Worm (Caenorhabditis elegans) whole organism, mixed stage, embryonic: ENCODE measurements around the gene R12B2.2.
A peak's percentile ranks its signal among the peaks of the same experiment; 100 is the strongest.

Experiments
- M03D4.4 ChIP-seq: sonication (generic microtip); optimal IDR thresholded peaks from 2 replicates; lab custom pipeline; 2017; ENCODE audit warnings: mild to moderate bottlenecking, missing genetic modification characterization, missing compliant biosample characterization
- bed-3 ChIP-seq: fragments of 200-800 bp; sonication (Bioruptor generic); optimal IDR thresholded peaks from 3 replicates; lab custom pipeline; 2018; ENCODE audit warnings: mild to moderate bottlenecking, missing genetic modification characterization, moderate library complexity, missing compliant biosample characterization
- blmp-1 ChIP-seq: fragments of 150-350 bp; optimal IDR thresholded peaks from 2 replicates; lab custom pipeline; 2014; ENCODE audit warnings: missing biosample characterization, missing genetic modification characterization
- ceh-39 ChIP-seq: fragments of 150-350 bp; optimal IDR thresholded peaks from 2 replicates; lab custom pipeline; 2014; ENCODE audit warnings: missing biosample characterization, missing genetic modification characterization
- ceh-43 ChIP-seq: fragments of 200-800 bp; sonication (Bioruptor generic); optimal IDR thresholded peaks from 2 replicates; lab custom pipeline; 2018; ENCODE audit warnings: mild to moderate bottlenecking, missing genetic modification characterization, moderate library complexity, missing compliant biosample characterization
- ces-1 ChIP-seq: fragments of 150-350 bp; optimal IDR thresholded peaks from 2 replicates; lab custom pipeline; 2014; ENCODE audit warnings: missing biosample characterization, missing genetic modification reagents, missing genetic modification characterization
- cnd-1 ChIP-seq: fragments of 200-800 bp; sonication (Bioruptor generic); optimal IDR thresholded peaks from 2 replicates; lab custom pipeline; 2018; ENCODE audit warnings: mild to moderate bottlenecking, missing genetic modification characterization, missing compliant biosample characterization
- drap-1 ChIP-seq: fragments of 200-800 bp; sonication (Bioruptor generic); optimal IDR thresholded peaks from 3 replicates; lab custom pipeline; 2018; ENCODE audit warnings: mild to moderate bottlenecking, missing genetic modification characterization, missing compliant biosample characterization
- elt-1 ChIP-seq: sonication (generic microtip); optimal IDR thresholded peaks from 2 replicates; lab custom pipeline; 2017; ENCODE audit warnings: missing genetic modification characterization, mild to moderate bottlenecking, missing compliant biosample characterization, antibody characterized with exemption, moderate library complexity, borderline replicate concordance; ENCODE audit not compliant: insufficient read depth
- elt-3 ChIP-seq: fragments of 150-350 bp; optimal IDR thresholded peaks from 2 replicates; lab custom pipeline; 2014; ENCODE audit warnings: missing biosample characterization, missing genetic modification characterization
- ham-2 ChIP-seq: fragments of 200-800 bp; sonication (Bioruptor generic); optimal IDR thresholded peaks from 2 replicates; lab custom pipeline; 2018; ENCODE audit warnings: mild to moderate bottlenecking, missing genetic modification characterization, missing compliant biosample characterization
- hlh-1 ChIP-seq: fragments of 150-350 bp; optimal IDR thresholded peaks from 2 replicates; lab custom pipeline; 2014; ENCODE audit warnings: missing biosample characterization, missing genetic modification reagents, missing genetic modification characterization
- lin-13 ChIP-seq: fragments of 150-350 bp; optimal IDR thresholded peaks from 2 replicates; lab custom pipeline; 2014; ENCODE audit warnings: missing biosample characterization, missing genetic modification characterization
- lin-32 ChIP-seq: fragments of 200-800 bp; sonication (Bioruptor generic); optimal IDR thresholded peaks from 2 replicates; lab custom pipeline; 2018; ENCODE audit warnings: mild to moderate bottlenecking, missing genetic modification characterization, missing compliant biosample characterization
- lsy-2 ChIP-seq: fragments of 150-350 bp; optimal IDR thresholded peaks from 2 replicates; lab custom pipeline; 2014; ENCODE audit warnings: missing biosample characterization, missing genetic modification characterization
- mep-1 ChIP-seq: fragments of 150-350 bp; optimal IDR thresholded peaks from 2 replicates; lab custom pipeline; 2017; ENCODE audit warnings: missing biosample characterization, missing genetic modification reagents, missing genetic modification characterization, inconsistent platforms
- nhr-12 ChIP-seq: fragments of 150-350 bp; optimal IDR thresholded peaks from 2 replicates; lab custom pipeline; 2014; ENCODE audit warnings: missing biosample characterization, missing genetic modification characterization
- nhr-2 ChIP-seq: fragments of 150-350 bp; optimal IDR thresholded peaks from 2 replicates; lab custom pipeline; 2014; ENCODE audit warnings: missing biosample characterization, missing genetic modification characterization
- nhr-237 ChIP-seq: fragments of 150-350 bp; optimal IDR thresholded peaks from 2 replicates; lab custom pipeline; 2014; ENCODE audit warnings: missing biosample characterization, missing genetic modification characterization
- nhr-28 ChIP-seq: fragments of 150-350 bp; optimal IDR thresholded peaks from 2 replicates; lab custom pipeline; 2014; ENCODE audit warnings: missing biosample characterization, missing genetic modification characterization
- nhr-76 ChIP-seq: sonication (generic microtip); optimal IDR thresholded peaks from 2 replicates; lab custom pipeline; 2017; ENCODE audit warnings: missing biosample characterization, missing genetic modification characterization
- pha-4 ChIP-seq: fragments of 150-350 bp; optimal IDR thresholded peaks from 2 replicates; lab custom pipeline; 2018; ENCODE audit warnings: missing biosample characterization, missing genetic modification reagents, missing genetic modification characterization
- sem-2 ChIP-seq: fragments of 200-800 bp; sonication (Bioruptor generic); optimal IDR thresholded peaks from 2 replicates; lab custom pipeline; 2018; ENCODE audit warnings: mild to moderate bottlenecking, missing genetic modification characterization, missing compliant biosample characterization
- snpc-4 ChIP-seq: fragments of 150-350 bp; optimal IDR thresholded peaks from 2 replicates; lab custom pipeline; 2014; ENCODE audit warnings: missing biosample characterization, missing genetic modification characterization
- sptf-1 ChIP-seq: sonication (generic microtip); optimal IDR thresholded peaks from 2 replicates; lab custom pipeline; 2017; ENCODE audit warnings: mild to moderate bottlenecking, missing genetic modification characterization, moderate library complexity, missing compliant biosample characterization
- unc-120 ChIP-seq: sonication (generic microtip); optimal IDR thresholded peaks from 2 replicates; lab custom pipeline; 2017; ENCODE audit warnings: missing genetic modification characterization, missing compliant biosample characterization; ENCODE audit not compliant: poor library complexity, severe bottlenecking
- unc-62 ChIP-seq: fragments of 150-350 bp; optimal IDR thresholded peaks from 2 replicates; lab custom pipeline; 2014; ENCODE audit warnings: missing biosample characterization, missing genetic modification reagents, missing genetic modification characterization
- zip-8 ChIP-seq: fragments of 150-350 bp; optimal IDR thresholded peaks from 2 replicates; lab custom pipeline; 2014; ENCODE audit warnings: missing biosample characterization, missing genetic modification characterization
- ztf-11 ChIP-seq: fragments of 150-350 bp; optimal IDR thresholded peaks from 2 replicates; lab custom pipeline; 2014; ENCODE audit warnings: missing biosample characterization, missing genetic modification characterization

R12B2.2 gene

DNA sequence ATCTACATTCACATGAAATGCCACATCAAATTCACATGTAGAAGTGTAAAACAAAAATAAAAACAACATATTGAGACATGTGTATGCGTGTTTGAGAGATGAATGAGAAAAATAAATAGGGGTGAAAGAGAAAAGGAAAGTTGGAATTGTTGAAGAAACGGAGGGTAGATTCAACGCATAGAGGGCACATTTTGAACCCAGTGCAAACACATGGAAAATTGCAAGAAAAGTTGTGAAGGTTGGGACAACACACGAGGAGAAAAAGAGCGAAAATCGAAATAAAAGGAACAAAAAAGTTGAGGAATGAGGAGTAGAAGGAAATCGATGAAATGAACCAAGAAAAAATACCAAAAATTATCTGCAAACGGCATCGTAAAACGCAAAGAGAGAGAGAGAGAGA lies 32.8 kb downstream of the R12B2.2 start:
- no peak for TF ChIP-seq ztf-11 (tag; lab: Kevin White, UChicago)
- TF ChIP-seq ces-1: no peak
- no peak for TF ChIP-seq lin-13 (tag; lab: Kevin White, UChicago)
- no peak for TF ChIP-seq elt-1 (tag; lab: Kevin White, UChicago)
- no peak for TF ChIP-seq sptf-1 (tag; lab: Kevin White, UChicago)
- no peak for TF ChIP-seq ceh-39 (tag; lab: Kevin White, UChicago)
- no peak for TF ChIP-seq unc-62 (GFP tag; lab: Kevin White, UChicago)
- TF ChIP-seq drap-1: no peak
- TF ChIP-seq nhr-2: no peak
- no peak for TF ChIP-seq lin-32
- TF ChIP-seq sem-2 (GFP tag; lab: Kevin White, UChicago): no peak
- no peak for TF ChIP-seq cnd-1 (tag; lab: Kevin White, UChicago)
- no peak for TF ChIP-seq elt-3 (tag; lab: Kevin White, UChicago)
- TF ChIP-seq hlh-1 (tag; lab: Kevin White, UChicago): no peak

DNA sequence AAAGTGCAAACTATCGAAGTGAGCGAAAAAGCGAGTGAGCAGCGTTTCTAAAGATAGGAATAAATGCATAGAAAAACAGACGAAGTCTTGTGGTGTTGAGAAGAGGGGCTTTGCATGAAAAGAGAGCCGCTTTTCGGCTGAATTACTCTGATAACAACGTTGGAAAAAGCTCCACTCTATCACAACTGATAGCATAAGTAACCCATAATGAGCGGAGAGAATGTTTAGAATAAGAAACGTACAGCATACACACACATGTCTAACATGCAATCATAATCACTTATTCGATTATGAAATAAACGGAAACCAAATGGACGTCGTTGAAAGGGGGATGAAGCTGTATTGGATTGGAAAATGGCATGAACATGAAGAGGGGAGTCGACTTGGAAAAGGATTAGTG lies 33.5 kb downstream of the R12B2.2 start:
- no peak for TF ChIP-seq ceh-43 (GFP tag; lab: Kevin White, UChicago)
- TF ChIP-seq ces-1: peak; percentile 27
- TF ChIP-seq ztf-11 (tag; lab: Kevin White, UChicago): no peak
- TF ChIP-seq, all 35 proteins: peak for 1

DNA sequence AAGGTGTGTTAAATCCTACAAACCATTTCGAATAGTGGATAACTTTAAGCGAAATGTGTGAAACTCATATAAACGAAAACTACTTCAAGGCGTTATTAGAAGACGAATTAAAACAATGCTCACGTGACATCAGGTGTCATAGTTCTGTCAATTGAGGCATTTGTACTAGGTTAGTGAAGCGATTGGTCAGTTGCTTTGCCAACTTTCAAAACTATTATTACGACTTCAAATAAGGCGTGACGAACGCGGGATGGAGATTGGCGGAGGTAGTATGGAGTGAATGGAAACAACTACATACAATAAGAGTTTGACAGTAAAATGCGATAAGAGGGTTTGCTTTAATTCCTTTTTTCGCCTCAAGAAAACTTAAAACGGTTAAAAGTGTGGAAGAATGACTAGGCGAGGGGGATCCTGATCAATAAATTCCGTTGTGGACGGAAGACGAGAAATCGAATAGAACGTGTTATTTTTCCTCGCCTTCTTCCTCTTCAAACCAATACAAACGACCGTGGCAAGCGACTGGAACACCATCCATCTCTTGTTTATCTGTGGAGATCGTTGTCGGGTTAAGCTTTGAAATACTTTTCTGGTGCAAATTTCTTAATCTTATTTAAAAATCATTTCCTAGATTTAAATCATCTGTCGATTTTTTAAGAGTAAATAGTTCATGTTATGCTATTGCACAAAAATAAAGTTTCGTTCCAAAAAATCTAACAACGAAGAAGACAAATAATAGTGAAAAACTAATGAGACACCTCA lies 34.2 kb downstream of the R12B2.2 start:
- TF ChIP-seq sem-2 (GFP tag; lab: Kevin White, UChicago): no peak
- TF ChIP-seq pha-4 (tag; lab: Kevin White, UChicago): no peak

DNA sequence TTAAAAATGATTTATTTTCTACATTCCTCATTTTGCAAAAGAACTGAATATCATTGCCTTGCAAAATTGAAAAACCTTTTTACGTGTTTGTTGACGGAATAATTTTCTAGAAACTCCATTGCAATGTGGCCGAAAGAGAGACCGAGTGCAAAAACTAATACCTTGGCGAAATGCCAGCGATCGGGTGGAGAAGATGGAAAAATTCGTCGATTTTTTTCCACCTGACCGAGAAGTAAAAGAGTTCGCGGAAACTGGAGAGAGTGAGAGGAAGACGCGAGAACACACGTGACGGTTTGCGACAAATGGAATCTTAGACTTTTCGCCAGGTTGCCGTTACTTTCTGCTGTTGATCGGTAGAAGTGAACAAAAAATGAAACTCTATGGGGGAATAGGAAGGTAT lies 34.9 kb downstream of the R12B2.2 start:
- TF ChIP-seq ces-1 (no peak), ceh-43 (GFP tag; lab: Kevin White, UChicago) (no peak), nhr-76 (tag; lab: Kevin White, UChicago) (no peak), sptf-1 (tag; lab: Kevin White, UChicago) (no peak), bed-3 (GFP tag; lab: Kevin White, UChicago) (no peak), M03D4.4 (tag; lab: Kevin White, UChicago) (no peak), blmp-1 (tag; lab: Kevin White, UChicago) (no peak), nhr-2 (no peak), cnd-1 (tag; lab: Kevin White, UChicago) (no peak), ham-2 (GFP tag; lab: Kevin White, UChicago) (no peak), mep-1 (tag; lab: Kevin White, UChicago) (no peak), lin-32 (no peak)

DNA sequence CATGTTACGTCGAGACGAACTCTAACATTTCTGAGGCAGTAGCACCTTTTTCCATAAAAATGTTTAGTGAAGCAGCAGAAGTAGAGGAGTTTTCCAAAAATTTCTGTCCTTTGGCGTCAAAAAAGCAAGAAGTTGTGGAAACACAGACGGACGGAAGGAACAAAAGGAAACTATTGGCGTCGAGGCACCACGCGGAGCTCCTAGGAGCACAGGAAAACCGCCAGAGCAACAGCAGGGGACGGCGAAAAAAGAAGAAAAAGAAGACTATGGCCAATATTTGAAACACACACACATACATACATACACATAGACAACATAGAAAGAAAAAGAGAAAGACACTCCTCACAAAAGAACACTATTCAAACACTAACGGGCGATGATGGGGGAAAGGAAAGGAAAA lies 36.1 kb downstream of the R12B2.2 start:
- TF ChIP-seq ces-1: no peak
- TF ChIP-seq M03D4.4 (tag; lab: Kevin White, UChicago): no peak
- TF ChIP-seq nhr-237 (tag; lab: Kevin White, UChicago): no peak
- TF ChIP-seq zip-8 (tag; lab: Kevin White, UChicago): no peak
- no peak for TF ChIP-seq unc-120 (tag; lab: Kevin White, UChicago)
- TF ChIP-seq hlh-1 (tag; lab: Kevin White, UChicago): no peak
- TF ChIP-seq unc-62 (GFP tag; lab: Kevin White, UChicago): no peak
- no peak for TF ChIP-seq mep-1 (tag; lab: Kevin White, UChicago)
- TF ChIP-seq nhr-12 (tag; lab: Kevin White, UChicago): no peak
- TF ChIP-seq sem-2 (GFP tag; lab: Kevin White, UChicago): no peak
- TF ChIP-seq blmp-1 (tag; lab: Kevin White, UChicago): no peak
- no peak for TF ChIP-seq lin-32
- no peak for TF ChIP-seq lsy-2 (tag; lab: Kevin White, UChicago)
- no peak for TF ChIP-seq nhr-28 (tag; lab: Kevin White, UChicago)

DNA sequence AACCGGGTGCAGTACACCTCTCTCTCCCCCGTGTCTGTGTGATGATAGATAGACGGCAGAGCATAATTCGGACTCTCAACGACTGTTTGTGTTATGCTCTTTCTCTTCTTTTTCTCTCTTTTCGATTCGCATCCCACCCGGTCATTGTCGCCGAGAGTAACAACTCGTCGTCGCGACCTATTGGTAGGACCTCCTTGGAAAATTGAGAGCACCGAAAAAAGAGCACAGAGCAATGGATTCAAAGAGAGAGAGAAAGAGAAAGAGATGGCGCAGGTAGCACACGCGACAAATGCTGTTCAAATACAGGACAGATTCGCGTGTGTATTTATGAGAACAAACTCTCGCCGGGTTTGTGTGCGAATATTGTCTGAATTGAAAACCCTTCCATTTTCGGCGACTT lies 36.8 kb downstream of the R12B2.2 start:
- TF ChIP-seq mep-1 (tag; lab: Kevin White, UChicago) (no peak), ces-1 (no peak), lin-32 (no peak), ztf-11 (tag; lab: Kevin White, UChicago) (no peak), nhr-28 (tag; lab: Kevin White, UChicago) (no peak), blmp-1 (tag; lab: Kevin White, UChicago) (no peak), pha-4 (tag; lab: Kevin White, UChicago) (no peak), ceh-43 (GFP tag; lab: Kevin White, UChicago) (no peak), M03D4.4 (tag; lab: Kevin White, UChicago) (no peak), snpc-4 (tag; lab: Kevin White, UChicago) (no peak), hlh-1 (tag; lab: Kevin White, UChicago) (no peak), nhr-76 (tag; lab: Kevin White, UChicago) (no peak)
